Fruit fly (Drosophila melanogaster) whole organism, embryonic: Measurements from ENCODE around the gene CG15882.

ENCODE experiments used
- Adf1 ChIP-seq: fragments of 200-800 bp; sonication (Bioruptor generic); IDR thresholded peaks from 2 replicates; pipeline ENCODE4 v1.3.6; 2022; ENCODE audit warnings: missing biosample characterization, missing genetic modification characterization
- CG11504 ChIP-seq: fragments of 200-800 bp; sonication (Bioruptor generic); optimal IDR thresholded peaks from 3 replicates; lab custom pipeline; 2019; ENCODE audit warnings: missing biosample characterization, mild to moderate bottlenecking, missing genetic modification characterization, moderate library complexity
- CG12391 ChIP-seq: fragments of 200-800 bp; sonication (Bioruptor generic); optimal IDR thresholded peaks from 3 replicates; lab custom pipeline; 2018; ENCODE audit warnings: missing biosample characterization, mild to moderate bottlenecking, missing genetic modification characterization, moderate library complexity
- CG13775 ChIP-seq: fragments of 200-800 bp; sonication (Bioruptor generic); optimal IDR thresholded peaks from 3 replicates; lab custom pipeline; 2017; ENCODE audit warnings: missing biosample characterization, mild to moderate bottlenecking, missing genetic modification characterization
- CG15011 ChIP-seq: fragments of 200-800 bp; sonication (Bioruptor generic); optimal IDR thresholded peaks from 3 replicates; lab custom pipeline; 2018; ENCODE audit warnings: missing biosample characterization, mild to moderate bottlenecking, missing genetic modification characterization
- CG15073 ChIP-seq: fragments of 200-800 bp; sonication (Bioruptor generic); optimal IDR thresholded peaks from 2 replicates; lab custom pipeline; 2016; ENCODE audit warnings: missing biosample characterization, missing genetic modification characterization
- CG18011 ChIP-seq: fragments of 200-800 bp; sonication (Bioruptor generic); optimal IDR thresholded peaks from 2 replicates; lab custom pipeline; 2017; ENCODE audit warnings: missing biosample characterization, missing genetic modification characterization, mild to moderate bottlenecking, moderate library complexity, missing genotype
- CG2199 ChIP-seq: fragments of 200-800 bp; sonication (Bioruptor generic); IDR thresholded peaks from 3 replicates; pipeline ENCODE4 v1.3.6; 2022; ENCODE audit warnings: missing biosample characterization, missing genetic modification characterization
- CG2678 ChIP-seq: fragments of 200-800 bp; sonication (Bioruptor generic); optimal IDR thresholded peaks from 3 replicates; lab custom pipeline; 2019; ENCODE audit warnings: missing biosample characterization, mild to moderate bottlenecking, missing genetic modification characterization, moderate library complexity
- CG31388 ChIP-seq: fragments of 200-800 bp; sonication (Bioruptor generic); optimal IDR thresholded peaks from 2 replicates; lab custom pipeline; 2016; ENCODE audit warnings: missing biosample characterization, missing genetic modification characterization
- CG31441 ChIP-seq: fragments of 200-800 bp; sonication (Bioruptor generic); IDR thresholded peaks from 2 replicates; pipeline ENCODE4 v1.3.6; 2022; ENCODE audit warnings: missing biosample characterization, missing genetic modification characterization
- CG3847 ChIP-seq: fragments of 200-800 bp; sonication (Bioruptor generic); IDR thresholded peaks from 2 replicates; pipeline ENCODE4 v1.3.6; 2022; ENCODE audit warnings: missing biosample characterization, missing genetic modification characterization
- CG4282 ChIP-seq: fragments of 200-800 bp; sonication (Bioruptor generic); optimal IDR thresholded peaks from 2 replicates; lab custom pipeline; 2016; ENCODE audit warnings: missing biosample characterization, missing genetic modification characterization
- CG6689 ChIP-seq: fragments of 200-800 bp; sonication (Bioruptor generic); IDR thresholded peaks from 2 replicates; pipeline ENCODE4 v1.3.6; 2022; ENCODE audit warnings: missing biosample characterization, missing genetic modification characterization
- CG7839 ChIP-seq: fragments of 200-800 bp; sonication (Bioruptor generic); optimal IDR thresholded peaks from 3 replicates; lab custom pipeline; 2018; ENCODE audit warnings: missing biosample characterization, mild to moderate bottlenecking, missing genetic modification characterization, moderate library complexity
- CG8765 ChIP-seq: fragments of 200-800 bp; sonication (Bioruptor generic); IDR thresholded peaks from 2 replicates; pipeline ENCODE4 v1.3.6; 2022; ENCODE audit warnings: missing biosample characterization, missing genetic modification characterization
- CoRest ChIP-seq: fragments of 200-800 bp; sonication (Bioruptor generic); optimal IDR thresholded peaks from 3 replicates; lab custom pipeline; 2018; ENCODE audit warnings: missing biosample characterization, mild to moderate bottlenecking, missing genetic modification characterization, moderate library complexity
- Dp ChIP-seq: fragments of 200-800 bp; sonication (Bioruptor generic); optimal IDR thresholded peaks from 2 replicates; lab custom pipeline; 2018; ENCODE audit warnings: missing biosample characterization, mild to moderate bottlenecking, missing genetic modification characterization, moderate library complexity
- Ets65A ChIP-seq: fragments of 200-800 bp; sonication (Bioruptor generic); peaks from one replicate; lab custom pipeline; 2016; ENCODE audit warnings: missing biosample characterization, missing genetic modification characterization
- HmgZ ChIP-seq: fragments of 200-800 bp; sonication (Bioruptor generic); optimal IDR thresholded peaks from 2 replicates; lab custom pipeline; 2018; ENCODE audit warnings: missing biosample characterization, mild to moderate bottlenecking, missing genetic modification characterization
- Hmr ChIP-seq: fragments of 200-800 bp; sonication (Bioruptor generic); optimal IDR thresholded peaks from 3 replicates; lab custom pipeline; 2017; ENCODE audit warnings: mild to moderate bottlenecking, missing biosample characterization, missing genetic modification reagents, missing genetic modification characterization
- Hr78 ChIP-seq, 2 experiments: fragments of 200-800 bp in 1 of 2; fragments of >200 bp in 1 of 2; sonication (Bioruptor generic) in 1 of 2; optimal IDR thresholded peaks; 2 replicates each; lab custom pipeline; 2017 to 2019; ENCODE audit warnings: missing biosample characterization in 2 of 2, missing genetic modification characterization in 2 of 2, mild to moderate bottlenecking in 1 of 2, moderate library complexity in 1 of 2
- Kr ChIP-seq: fragments of 200-800 bp; sonication (Bioruptor generic); optimal IDR thresholded peaks from 2 replicates; lab custom pipeline; 2017; ENCODE audit warnings: missing biosample characterization, mild to moderate bottlenecking, missing genetic modification characterization
- Max ChIP-seq: fragments of 200-800 bp; sonication (Bioruptor generic); optimal IDR thresholded peaks from 2 replicates; lab custom pipeline; 2016; ENCODE audit warnings: missing biosample characterization, mild to moderate bottlenecking, missing genetic modification characterization
- Med ChIP-seq: fragments of 200-800 bp; sonication (Bioruptor generic); peaks from one replicate; lab custom pipeline; 2016; ENCODE audit warnings: missing biosample characterization, missing genetic modification characterization, mild to moderate bottlenecking, inconsistent platforms, moderate library complexity
- Sox102F ChIP-seq: fragments of 200-800 bp; sonication (Bioruptor generic); optimal IDR thresholded peaks from 2 replicates; lab custom pipeline; 2018; ENCODE audit warnings: missing biosample characterization, mild to moderate bottlenecking, missing genetic modification characterization, moderate library complexity
- Taf1 ChIP-seq: fragments of 200-800 bp; sonication (Bioruptor generic); IDR thresholded peaks from 2 replicates; pipeline ENCODE4 v1.3.6; 2022; ENCODE audit warnings: missing biosample characterization, missing genetic modification characterization
- Usf ChIP-seq: fragments of 200-800 bp; sonication (Bioruptor generic); optimal IDR thresholded peaks from 2 replicates; lab custom pipeline; 2017; ENCODE audit warnings: missing genotype, missing biosample characterization, missing genetic modification characterization
- ci ChIP-seq: fragments of 200-800 bp; sonication (Bioruptor generic); IDR thresholded peaks from 3 replicates; pipeline ENCODE4 v1.3.6; 2022; ENCODE audit warnings: missing biosample characterization, missing genetic modification characterization
- dmrt11E ChIP-seq: fragments of 200-800 bp; sonication (Bioruptor generic); optimal IDR thresholded peaks from 3 replicates; lab custom pipeline; 2018; ENCODE audit warnings: missing biosample characterization, mild to moderate bottlenecking, missing genetic modification characterization, moderate library complexity
- emc ChIP-seq: fragments of 200-800 bp; sonication (Bioruptor generic); optimal IDR thresholded peaks from 2 replicates; lab custom pipeline; 2016; ENCODE audit warnings: missing biosample characterization, missing genetic modification characterization
- ems ChIP-seq: fragments of 200-800 bp; sonication (Bioruptor generic); optimal IDR thresholded peaks from 3 replicates; lab custom pipeline; 2016; ENCODE audit warnings: missing biosample characterization, missing genetic modification characterization
- eve ChIP-seq, 2 experiments: fragments of >200 bp; optimal IDR thresholded peaks; 2 replicates each; lab custom pipeline; 2017; ENCODE audit warnings: missing biosample characterization in 2 of 2, missing genetic modification characterization in 2 of 2
- exex ChIP-seq: fragments of 200-800 bp; sonication (Bioruptor generic); optimal IDR thresholded peaks from 4 replicates; lab custom pipeline; 2018; ENCODE audit warnings: missing biosample characterization, mild to moderate bottlenecking, missing genetic modification characterization, moderate library complexity
- gem ChIP-seq: fragments of 200-800 bp; sonication (Bioruptor generic); optimal IDR thresholded peaks from 2 replicates; lab custom pipeline; 2019; ENCODE audit warnings: missing biosample characterization, mild to moderate bottlenecking, missing genetic modification characterization, moderate library complexity
- grau ChIP-seq: fragments of 200-800 bp; optimal IDR thresholded peaks from 3 replicates; lab custom pipeline; 2019; ENCODE audit warnings: missing biosample characterization, mild to moderate bottlenecking, missing genetic modification characterization, moderate library complexity
- kay ChIP-seq: fragments of 200-800 bp; sonication (Bioruptor generic); optimal IDR thresholded peaks from 2 replicates; lab custom pipeline; 2016; ENCODE audit warnings: missing biosample characterization, missing genetic modification characterization
- lola ChIP-seq, 3 experiments: fragments of >200 bp in 2 of 3; fragments of 200-800 bp in 1 of 3; sonication (Bioruptor generic) in 1 of 3; optimal IDR thresholded peaks; 2 replicates each; lab custom pipeline; 2017 to 2019; ENCODE audit warnings: missing biosample characterization in 3 of 3, missing genetic modification characterization in 3 of 3, mild to moderate bottlenecking in 1 of 3, moderate library complexity in 1 of 3
- nmo ChIP-seq: fragments of 200-800 bp; sonication (Bioruptor generic); optimal IDR thresholded peaks from 2 replicates; lab custom pipeline; 2018; ENCODE audit warnings: missing biosample characterization, mild to moderate bottlenecking, missing genetic modification characterization, moderate library complexity
- pros ChIP-seq: fragments of 200-800 bp; sonication (Bioruptor generic); optimal IDR thresholded peaks from 3 replicates; lab custom pipeline; 2019; ENCODE audit warnings: missing biosample characterization, mild to moderate bottlenecking, missing genetic modification characterization, moderate library complexity
- row ChIP-seq: fragments of 200-800 bp; sonication (Bioruptor generic); IDR thresholded peaks from 3 replicates; pipeline ENCODE4 v1.3.6; 2022; ENCODE audit warnings: missing biosample characterization, missing genetic modification characterization
- sc ChIP-seq, 3 experiments: fragments of >200 bp in 2 of 3; fragments of 200-800 bp in 1 of 3; sonication (Bioruptor generic) in 1 of 3; optimal IDR thresholded peaks; 2 replicates in 2 of 3; 3 replicates in 1 of 3; lab custom pipeline; 2017; ENCODE audit warnings: mild to moderate bottlenecking in 1 of 3, missing biosample characterization in 1 of 3, missing genetic modification characterization in 1 of 3, missing genetic modification reagents in 1 of 3
- tio ChIP-seq: fragments of 200-800 bp; sonication (Bioruptor generic); optimal IDR thresholded peaks from 2 replicates; lab custom pipeline; 2017; ENCODE audit warnings: missing biosample characterization, missing genetic modification characterization, inconsistent platforms
- ttk ChIP-seq: fragments of 200-800 bp; sonication (Bioruptor generic); IDR thresholded peaks from 2 replicates; pipeline ENCODE4 v2.1.2; 2022; ENCODE audit warnings: missing biosample characterization, missing genetic modification characterization
- twi ChIP-seq: fragments of 200-800 bp; optimal IDR thresholded peaks from 2 replicates; lab custom pipeline; 2019; ENCODE audit warnings: missing biosample characterization, mild to moderate bottlenecking, missing genetic modification characterization, moderate library complexity
- zen ChIP-seq: fragments of 200-800 bp; sonication (Bioruptor generic); optimal IDR thresholded peaks from 3 replicates; lab custom pipeline; 2018; ENCODE audit warnings: missing biosample characterization, mild to moderate bottlenecking, missing genetic modification characterization, moderate library complexity
- zf30C ChIP-seq: fragments of 200-800 bp; sonication (Bioruptor generic); optimal IDR thresholded peaks from 3 replicates; lab custom pipeline; 2018; ENCODE audit warnings: missing biosample characterization, mild to moderate bottlenecking, missing genetic modification characterization

The CG15882 gene

dm6 chrX:19159942-19160341, 35.8 kb upstream of the CG15882 start (continued):
- TF ChIP-seq Usf (no peak), Taf1 (GFP tag; lab: Robert Waterston, UW) (no peak), tio (GFP tag; lab: Kevin White, UChicago) (no peak), kay (GFP tag; lab: Kevin White, UChicago) (no peak), CG8765 (no peak), Kr (GFP tag; lab: Kevin White, UChicago) (no peak), CG31388 (GFP tag; lab: Kevin White, UChicago) (no peak), CG18011 (no peak), zen (tag; lab: Kevin White, UChicago) (no peak), CG15073 (no peak), CG6689 (no peak)

- no peak for TF ChIP-seq CG4282 (GFP tag; lab: Kevin White, UChicago)
- TF ChIP-seq Dp (GFP tag; lab: Kevin White, UChicago) = no peak
- peak; percentile 96 for TF ChIP-seq twi (tag; lab: Kevin White, UChicago)
- TF ChIP-seq grau (tag; lab: Kevin White, UChicago) = peak; percentile 25
- peak; percentile 33 for TF ChIP-seq CG11504
- TF ChIP-seq CG7839 (tag; lab: Kevin White, UChicago) = peak; percentile 5
- no peak for TF ChIP-seq HmgZ
- 0 out of 2 replicates have a peak, but pooled peaks have one; percentile 23 for TF ChIP-seq CG31441 (GFP tag; lab: Robert Waterston, UW)
- TF ChIP-seq gem (tag; lab: Kevin White, UChicago) = peak; percentile 29
- TF ChIP-seq nmo (GFP tag; lab: Kevin White, UChicago) = peak; percentile 11
- TF ChIP-seq CG13775 (GFP tag; lab: Kevin White, UChicago) = no peak
- 0 out of 2 replicates have a peak, but pooled peaks have one; percentile 12 for TF ChIP-seq ttk (GFP tag; lab: Robert Waterston, UW)
- no peak for TF ChIP-seq exex (tag; lab: Kevin White, UChicago)
- no peak for TF ChIP-seq Sox102F
- TF ChIP-seq CG15011 = no peak
- peak; percentile 50 for TF ChIP-seq Med (GFP tag; lab: Kevin White, UChicago)
- TF ChIP-seq CG12391 (tag; lab: Kevin White, UChicago) = no peak
- no peak for TF ChIP-seq Hmr (GFP tag; lab: Kevin White, UChicago)
- TF ChIP-seq ems (GFP tag; lab: Kevin White, UChicago) = no peak
- TF ChIP-seq CG2199 (GFP tag; lab: Robert Waterston, UW) = no peak
- TF ChIP-seq Adf1 (GFP tag; lab: Robert Waterston, UW) = 0 out of 2 replicates have a peak, but pooled peaks have one; percentile 33
- no peak for TF ChIP-seq zf30C (GFP tag; lab: Kevin White, UChicago)
- peak in 1 of 2 experiments; percentile 13 for TF ChIP-seq eve (GFP tag; optimal IDR thresholded peaks at IDR 0.05; lab: Kevin White, UChicago)
- peak; percentile 6 for TF ChIP-seq pros (GFP tag; lab: Kevin White, UChicago)
- peak; percentile 8; the same call in 1 of the 3 replicates for TF ChIP-seq row (GFP tag; lab: Robert Waterston, UW)
- TF ChIP-seq ci (GFP tag; lab: Robert Waterston, UW) = peak; percentile 14; the same call in 1 of the 3 replicates
- TF ChIP-seq Hr78 (GFP tag; optimal IDR thresholded peaks at IDR 0.05; lab: Kevin White, UChicago) = peak in 1 of 2 experiments; percentile 69
- no peak for TF ChIP-seq sc (optimal IDR thresholded peaks at IDR 0.05; lab: Kevin White, UChicago)
- TF ChIP-seq sc (GFP tag; optimal IDR thresholded peaks at IDR 0.05; lab: Kevin White, UChicago) = no peak
- TF ChIP-seq Max (GFP tag; lab: Kevin White, UChicago) = no peak
- TF ChIP-seq Ets65A (GFP tag; lab: Kevin White, UChicago) = peak; percentile 59
- TF ChIP-seq lola (GFP tag; optimal IDR thresholded peaks at IDR 0.05; lab: Kevin White, UChicago) = peak in 1 of 3 experiments; percentile 27
- TF ChIP-seq CG2678 (tag; lab: Kevin White, UChicago) = peak; percentile 27
- TF ChIP-seq CG3847 (GFP tag; lab: Robert Waterston, UW) = no peak
- TF ChIP-seq dmrt11E (tag; lab: Kevin White, UChicago) = peak; percentile 19
- TF ChIP-seq CoRest (tag; lab: Kevin White, UChicago) = peak; percentile 11
- no peak for TF ChIP-seq emc (GFP tag; lab: Kevin White, UChicago)
These were observed 34.5 kb upstream of the CG15882 start for dm6 chrX:19158519-19159289.
